Fruit fly (Drosophila melanogaster): ENCODE data around the gene PTPMT1.
A peak's percentile ranks its signal among the peaks of the same experiment; 100 is the strongest.

The PTPMT1 gene

DNA sequence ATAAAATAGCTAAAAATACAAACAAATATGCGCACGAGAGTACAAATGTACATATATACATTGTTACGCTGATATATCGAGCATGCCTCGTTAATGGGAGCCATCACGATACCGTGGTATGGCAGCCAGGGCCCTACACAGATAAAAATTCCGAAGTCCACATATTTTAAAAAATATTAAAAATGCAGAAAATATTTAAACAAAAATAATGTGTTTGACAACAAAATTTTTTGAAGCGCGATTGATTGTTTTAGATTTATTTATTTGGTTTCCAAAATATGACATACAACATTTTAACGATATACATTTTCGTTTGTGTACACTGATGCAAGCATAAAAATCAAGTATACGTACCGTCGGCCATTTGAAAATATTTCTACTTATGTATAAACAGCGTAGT, 31.4 kb upstream of the PTPMT1 start (continued):
- TF ChIP-seq Blimp-1 (GFP tag; optimal IDR thresholded peaks at IDR 0.05) (no peak), Sox14 (GFP tag; optimal IDR thresholded peaks at IDR 0.05) (peak; percentile 66), ss (GFP tag; optimal IDR thresholded peaks at IDR 0.05) (peak in 1 of 2 experiments; percentile 49), CG8632 (GFP tag; optimal IDR thresholded peaks at IDR 0.05) (peak; percentile 53), salr (GFP tag; optimal IDR thresholded peaks at IDR 0.05) (peak in 1 of 2 experiments; percentile 70), dac (GFP tag; optimal IDR thresholded peaks at IDR 0.05) (peak; percentile 8), Hr39 (GFP tag; optimal IDR thresholded peaks at IDR 0.05) (peak; percentile 65), CG11762 (GFP tag; optimal IDR thresholded peaks at IDR 0.05; ENCODE audit: insufficient read depth) (peak; percentile 5), dsx (GFP tag; optimal IDR thresholded peaks at IDR 0.05; ENCODE audit: poor library complexity, severe bottlenecking) (peak; percentile 47), acj6 (GFP tag; optimal IDR thresholded peaks at IDR 0.05) (peak; percentile 63), CG34406 (GFP tag; optimal IDR thresholded peaks at IDR 0.05) (peak; percentile 61), CG6163 (GFP tag; IDR thresholded peaks at IDR 0.05) (peak; percentile 78), Gug (GFP tag; IDR thresholded peaks at IDR 0.05) (peak; percentile 81), eg (GFP tag; IDR thresholded peaks at IDR 0.05) (peak; percentile 86), Ets21C (GFP tag; optimal IDR thresholded peaks at IDR 0.05) (peak; percentile 29), CG3919 (GFP tag; optimal IDR thresholded peaks at IDR 0.05) (peak; percentile 65), vri (GFP tag; optimal IDR thresholded peaks at IDR 0.05) (peak; percentile 50), lz (GFP tag; optimal IDR thresholded peaks at IDR 0.05) (peak; percentile 59), Lpt (GFP tag; optimal IDR thresholded peaks at IDR 0.05) (peak; percentile 47), CG15336 (GFP tag; IDR thresholded peaks at IDR 0.05) (peak; percentile 85), CG31627 (GFP tag; optimal IDR thresholded peaks at IDR 0.05) (peak; percentile 58), CG6808 (GFP tag; optimal IDR thresholded peaks at IDR 0.05) (peak; percentile 61), svp (GFP tag) (peak; percentile 84), Hr4 (GFP tag; optimal IDR thresholded peaks at IDR 0.05) (peak; percentile 80), pdm3 (GFP tag; optimal IDR thresholded peaks at IDR 0.05) (peak; percentile 74), fkh (GFP tag; optimal IDR thresholded peaks at IDR 0.05) (peak; percentile 54), CG8119 (GFP tag; IDR thresholded peaks at IDR 0.05) (peak; percentile 82), fd85E (GFP tag; optimal IDR thresholded peaks at IDR 0.05) (peak; percentile 20), Hr38 (GFP tag; optimal IDR thresholded peaks at IDR 0.05) (no peak), Eip75B (GFP tag; optimal IDR thresholded peaks at IDR 0.05) (peak; percentile 67)

DNA sequence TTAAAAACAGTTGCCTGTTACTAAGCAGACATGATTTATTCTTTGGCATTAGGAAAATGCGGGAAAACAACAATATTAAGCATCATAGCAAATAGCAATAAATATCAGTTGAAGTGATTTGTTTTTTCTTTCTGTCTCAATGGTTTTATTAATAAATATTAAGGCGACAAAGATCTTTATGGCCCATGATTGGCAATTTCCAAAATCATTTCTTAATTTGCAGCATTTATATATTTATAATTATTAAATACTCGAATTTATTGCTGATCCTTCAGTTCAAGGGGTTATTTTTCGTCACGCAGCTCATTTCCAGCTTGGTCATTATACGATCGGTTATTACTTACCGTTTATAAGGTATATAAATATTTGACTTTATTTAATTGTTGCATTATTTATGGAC, 30.5 kb upstream of the PTPMT1 start:
- TF ChIP-seq CG3032 (tag; optimal IDR thresholded peaks at IDR 0.05) (no peak), fd85E (GFP tag; optimal IDR thresholded peaks at IDR 0.05) (no peak), Ets96B (tag; optimal IDR thresholded peaks at IDR 0.05) (no peak), Sox102F (GFP tag; optimal IDR thresholded peaks at IDR 0.05) (no peak), OdsH (GFP tag; optimal IDR thresholded peaks at IDR 0.05) (no peak), Blimp-1 (GFP tag; optimal IDR thresholded peaks at IDR 0.05) (no peak), Eip75B (GFP tag; optimal IDR thresholded peaks at IDR 0.05) (no peak), CG6854 (GFP tag; optimal IDR thresholded peaks at IDR 0.05) (no peak), Hr4 (GFP tag; optimal IDR thresholded peaks at IDR 0.05) (no peak), fkh (GFP tag; optimal IDR thresholded peaks at IDR 0.05) (no peak), Sox15 (GFP tag; optimal IDR thresholded peaks at IDR 0.05) (no peak)

DNA sequence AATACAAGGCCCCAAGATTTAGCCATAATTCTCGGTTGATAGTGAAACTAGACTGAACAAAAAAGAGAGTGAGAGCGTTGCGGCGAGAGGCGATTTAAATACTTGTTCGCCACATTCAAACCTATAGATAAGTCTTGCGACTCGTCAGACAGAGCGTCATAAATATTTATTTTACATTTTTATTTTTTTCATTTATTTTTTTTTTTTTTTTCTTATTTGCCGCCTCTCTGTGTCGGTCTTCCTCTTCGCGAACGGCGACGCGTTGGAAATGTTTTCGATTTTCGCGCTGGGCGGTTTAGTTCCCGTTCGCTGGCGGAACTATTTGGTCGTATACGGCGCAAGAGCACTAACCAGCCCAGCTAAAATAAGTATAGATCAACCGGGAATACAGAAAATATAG, 30.1 kb upstream of the PTPMT1 start:
- TF ChIP-seq CG34406 (GFP tag; optimal IDR thresholded peaks at IDR 0.05) (no peak), CG10631 (GFP tag; optimal IDR thresholded peaks at IDR 0.05) (no peak), CG3032 (tag; optimal IDR thresholded peaks at IDR 0.05) (peak; percentile 27), Ets96B (tag; optimal IDR thresholded peaks at IDR 0.05) (peak; percentile 16), CG11762 (GFP tag; optimal IDR thresholded peaks at IDR 0.05; ENCODE audit: insufficient read depth) (no peak), svp (GFP tag) (peak; percentile 74), fd85E (GFP tag; optimal IDR thresholded peaks at IDR 0.05) (no peak), Sox15 (GFP tag; optimal IDR thresholded peaks at IDR 0.05) (no peak), CG32006 (GFP tag; optimal IDR thresholded peaks at IDR 0.05) (peak; percentile 21), Hr38 (GFP tag; optimal IDR thresholded peaks at IDR 0.05) (no peak), CG3919 (GFP tag; optimal IDR thresholded peaks at IDR 0.05) (no peak), eg (GFP tag; IDR thresholded peaks at IDR 0.05) (peak; percentile 78), Eip93F (GFP tag; optimal IDR thresholded peaks at IDR 0.05) (peak; percentile 1), CG8632 (GFP tag; optimal IDR thresholded peaks at IDR 0.05) (no peak), Hr4 (GFP tag; optimal IDR thresholded peaks at IDR 0.05) (no peak), CG16779 (tag; optimal IDR thresholded peaks at IDR 0.05) (peak; percentile 66), fd59A (GFP tag; optimal IDR thresholded peaks at IDR 0.05) (no peak), CG6854 (GFP tag; optimal IDR thresholded peaks at IDR 0.05) (no peak), CG10669 (GFP tag; optimal IDR thresholded peaks at IDR 0.05) (peak; percentile 44), CG4318 (GFP tag; optimal IDR thresholded peaks at IDR 0.05) (no peak), Met (GFP tag; optimal IDR thresholded peaks at IDR 0.05) (no peak), dsx (GFP tag; optimal IDR thresholded peaks at IDR 0.05; ENCODE audit: poor library complexity, severe bottlenecking) (peak; percentile 46), CG8119 (GFP tag; IDR thresholded peaks at IDR 0.05) (peak; percentile 74; the same call in 2 of the 3 replicates), Sox102F (GFP tag; optimal IDR thresholded peaks at IDR 0.05) (no peak), ss (GFP tag; optimal IDR thresholded peaks at IDR 0.05) (peak; percentile 60 to 77), CG6163 (GFP tag; IDR thresholded peaks at IDR 0.05) (peak; percentile 81), fkh (GFP tag; optimal IDR thresholded peaks at IDR 0.05) (peak; percentile 12), CG9139 (GFP tag; optimal IDR thresholded peaks at IDR 0.05) (peak; percentile 61)

All from whole organism, prepupa.